Worm (Caenorhabditis elegans) whole organism, L1 larva: Measurements from ENCODE around the gene dsb-1.

Experiments used
- C16A3.4 ChIP-seq: fragments of 150-350 bp; optimal IDR thresholded peaks from 2 replicates; lab custom pipeline; 2014; ENCODE audit warnings: missing biosample characterization, missing genetic modification characterization
- aha-1 ChIP-seq: fragments of 150-350 bp; optimal IDR thresholded peaks from 2 replicates; lab custom pipeline; 2014; ENCODE audit warnings: missing biosample characterization, missing genetic modification characterization
- aly-2 ChIP-seq: fragments of 150-350 bp; optimal IDR thresholded peaks from 2 replicates; lab custom pipeline; 2014; ENCODE audit warnings: missing biosample characterization, missing genetic modification characterization
- ama-1 ChIP-seq: fragments of 150-350 bp; optimal IDR thresholded peaks from 2 replicates; lab custom pipeline; 2014
- ceh-88 ChIP-seq: fragments of 200-800 bp; sonication (Bioruptor generic); IDR thresholded peaks from 2 replicates; pipeline ENCODE4 v1.3.6; 2022; ENCODE audit warnings: missing genetic modification characterization, missing compliant biosample characterization
- ceh-90 ChIP-seq: sonication (generic microtip); optimal IDR thresholded peaks from 2 replicates; lab custom pipeline; 2016; ENCODE audit warnings: missing genetic modification characterization, missing compliant biosample characterization
- dpl-1 ChIP-seq, 3 experiments: fragments of 150-350 bp in 2 of 3; sonication (generic microtip) in 1 of 3; optimal IDR thresholded peaks; 2 replicates each; lab custom pipeline; 2014 to 2017; ENCODE audit warnings: missing biosample characterization in 3 of 3, missing genetic modification characterization in 3 of 3, missing genetic modification reagents in 3 of 3
- dsc-1 ChIP-seq: sonication (generic microtip); optimal IDR thresholded peaks from 2 replicates; lab custom pipeline; 2016; ENCODE audit warnings: mild to moderate bottlenecking, missing genetic modification characterization, missing compliant biosample characterization
- efl-1 ChIP-seq, 4 experiments: fragments of 150-350 bp; optimal IDR thresholded peaks in 3 of 4; peaks in 1 of 4; 1 replicate in 1 of 4; 2 replicates in 3 of 4; lab custom pipeline; 2014; ENCODE audit warnings: missing biosample characterization in 2 of 4, missing genetic modification characterization in 2 of 4, missing genetic modification reagents in 2 of 4
- efl-3 ChIP-seq: fragments of 200-800 bp; sonication (Bioruptor generic); optimal IDR thresholded peaks from 2 replicates; lab custom pipeline; 2018; ENCODE audit warnings: mild to moderate bottlenecking, missing genetic modification characterization, missing compliant biosample characterization
- egl-13 ChIP-seq: sonication (generic microtip); optimal IDR thresholded peaks from 2 replicates; lab custom pipeline; 2016; ENCODE audit warnings: missing genotype, missing genetic modification reagents, missing genetic modification characterization, missing compliant biosample characterization
- egl-27 ChIP-seq, 2 experiments: fragments of 150-350 bp in 1 of 2; sonication (generic microtip); optimal IDR thresholded peaks; 3 replicates each; lab custom pipeline; 2017 to 2018; ENCODE audit warnings: missing biosample characterization in 2 of 2, missing genetic modification characterization in 2 of 2, missing genetic modification reagents in 2 of 2
- elt-2 ChIP-seq: sonication (generic microtip); optimal IDR thresholded peaks from 2 replicates; lab custom pipeline; 2016; ENCODE audit warnings: missing genetic modification characterization, mild to moderate bottlenecking, inconsistent platforms, missing compliant biosample characterization, missing genetic modification reagents
- fkh-4 ChIP-seq: sonication (generic microtip); optimal IDR thresholded peaks from 2 replicates; lab custom pipeline; 2016; ENCODE audit warnings: missing compliant biosample characterization, missing genetic modification characterization, borderline replicate concordance
- fos-1 ChIP-seq: fragments of 150-350 bp; optimal IDR thresholded peaks from 2 replicates; lab custom pipeline; 2014; ENCODE audit warnings: missing biosample characterization, missing genetic modification characterization
- grh-1 ChIP-seq: fragments of 200-800 bp; sonication (Bioruptor generic); IDR thresholded peaks from 2 replicates; pipeline ENCODE4 v1.3.6; 2022; ENCODE audit warnings: missing genetic modification reagents, missing genetic modification characterization, missing compliant biosample characterization
- hlh-17 ChIP-seq: fragments of 200-800 bp; sonication (Bioruptor generic); optimal IDR thresholded peaks from 2 replicates; lab custom pipeline; 2018; ENCODE audit warnings: missing genetic modification characterization, mild to moderate bottlenecking, missing compliant biosample characterization, moderate library complexity, borderline replicate concordance
- hlh-4 ChIP-seq: sonication (generic microtip); optimal IDR thresholded peaks from 2 replicates; lab custom pipeline; 2016; ENCODE audit warnings: mild to moderate bottlenecking, missing genetic modification characterization, missing compliant biosample characterization
- irx-1 ChIP-seq: sonication (generic microtip); optimal IDR thresholded peaks from 2 replicates; lab custom pipeline; 2016; ENCODE audit warnings: missing genetic modification characterization, missing compliant biosample characterization
- isw-1 ChIP-seq: fragments of 200-800 bp; sonication (Bioruptor generic); IDR thresholded peaks from 2 replicates; pipeline ENCODE4 v1.3.6; 2022; ENCODE audit warnings: missing genetic modification characterization, missing compliant biosample characterization
- lin-14 ChIP-seq: fragments of 200-800 bp; sonication (Bioruptor generic); optimal IDR thresholded peaks from 2 replicates; lab custom pipeline; 2018; ENCODE audit warnings: mild to moderate bottlenecking, missing genetic modification characterization, moderate library complexity, missing compliant biosample characterization
- lin-15B ChIP-seq: fragments of 150-350 bp; sonication (generic microtip); optimal IDR thresholded peaks from 3 replicates; lab custom pipeline; 2014; ENCODE audit warnings: missing biosample characterization, missing genetic modification characterization
- lin-35 ChIP-seq, 2 experiments: fragments of 150-350 bp; optimal IDR thresholded peaks; 2 replicates each; lab custom pipeline; 2014; ENCODE audit warnings: missing biosample characterization in 2 of 2, missing genetic modification characterization in 2 of 2, missing genetic modification reagents in 2 of 2
- lin-39 ChIP-seq: fragments of 150-350 bp; optimal IDR thresholded peaks from 2 replicates; lab custom pipeline; 2014; ENCODE audit warnings: missing biosample characterization, missing genetic modification reagents, missing genetic modification characterization
- lsy-2 ChIP-seq, 2 experiments: fragments of 150-350 bp; optimal IDR thresholded peaks; 2 replicates each; lab custom pipeline; 2014; ENCODE audit warnings: missing biosample characterization in 2 of 2, missing genetic modification characterization in 2 of 2
- mab-9 ChIP-seq: fragments of 200-800 bp; sonication (Bioruptor generic); IDR thresholded peaks from 2 replicates; pipeline ENCODE4 v1.3.6; 2022; ENCODE audit warnings: missing genetic modification reagents, missing genetic modification characterization, missing compliant biosample characterization
- mdl-1 ChIP-seq, 2 experiments: fragments of 150-350 bp; optimal IDR thresholded peaks; 2 replicates each; lab custom pipeline; 2014 to 2017; ENCODE audit warnings: missing biosample characterization in 2 of 2, missing genetic modification characterization in 2 of 2, inconsistent platforms in 1 of 2
- nhr-11 ChIP-seq: fragments of 150-350 bp; optimal IDR thresholded peaks from 2 replicates; lab custom pipeline; 2014; ENCODE audit warnings: missing biosample characterization, missing genetic modification characterization
- nhr-12 ChIP-seq: sonication (generic microtip); optimal IDR thresholded peaks from 2 replicates; lab custom pipeline; 2017; ENCODE audit warnings: missing biosample characterization, missing genetic modification characterization
- nhr-19 ChIP-seq: fragments of 200-800 bp; sonication (Bioruptor generic); conservative IDR thresholded peaks from 2 replicates; pipeline ENCODE4 v1.3.6; 2022; ENCODE audit warnings: missing genetic modification characterization, missing compliant biosample characterization
- nhr-237 ChIP-seq: fragments of 150-350 bp; optimal IDR thresholded peaks from 2 replicates; lab custom pipeline; 2014; ENCODE audit warnings: missing biosample characterization, missing genetic modification characterization
- nhr-28 ChIP-seq: fragments of 150-350 bp; optimal IDR thresholded peaks from 2 replicates; lab custom pipeline; 2014; ENCODE audit warnings: missing biosample characterization, missing genetic modification characterization
- nhr-47 ChIP-seq: sonication (generic microtip); optimal IDR thresholded peaks from 2 replicates; lab custom pipeline; 2016; ENCODE audit warnings: mild to moderate bottlenecking, missing genetic modification characterization, moderate library complexity, missing compliant biosample characterization
- nhr-71 ChIP-seq: sonication (generic microtip); optimal IDR thresholded peaks from 2 replicates; lab custom pipeline; 2016; ENCODE audit warnings: mild to moderate bottlenecking, missing genetic modification characterization, moderate library complexity, missing compliant biosample characterization
- nhr-77 ChIP-seq: fragments of 150-350 bp; optimal IDR thresholded peaks from 2 replicates; lab custom pipeline; 2014; ENCODE audit warnings: missing biosample characterization, missing genetic modification characterization
- nhr-84 ChIP-seq: sonication (generic microtip); optimal IDR thresholded peaks from 2 replicates; lab custom pipeline; 2017; ENCODE audit warnings: missing biosample characterization, missing genetic modification characterization
- nhr-85 ChIP-seq: sonication (generic microtip); peaks from one replicate; lab custom pipeline; 2016; ENCODE audit warnings: missing genetic modification characterization, inconsistent platforms, missing compliant biosample characterization
- pag-3 ChIP-seq: sonication (generic microtip); optimal IDR thresholded peaks from 2 replicates; lab custom pipeline; 2017; ENCODE audit warnings: missing genetic modification characterization, mild to moderate bottlenecking, missing compliant biosample characterization, antibody characterized with exemption, borderline replicate concordance; ENCODE audit not compliant: insufficient read depth
- pax-3 ChIP-seq: fragments of 200-800 bp; sonication (Bioruptor generic); optimal IDR thresholded peaks from 2 replicates; lab custom pipeline; 2018; ENCODE audit warnings: mild to moderate bottlenecking, missing genetic modification characterization, moderate library complexity, missing compliant biosample characterization
- pqm-1 ChIP-seq: sonication (generic microtip); optimal IDR thresholded peaks from 3 replicates; lab custom pipeline; 2017; ENCODE audit warnings: missing biosample characterization, missing genetic modification characterization
- sox-4 ChIP-seq: sonication (generic microtip); optimal IDR thresholded peaks from 2 replicates; lab custom pipeline; 2016; ENCODE audit warnings: missing genetic modification characterization, missing compliant biosample characterization
- sptf-1 ChIP-seq: fragments of 150-350 bp; optimal IDR thresholded peaks from 2 replicates; lab custom pipeline; 2014; ENCODE audit warnings: missing biosample characterization, missing genetic modification characterization
- swsn-7 ChIP-seq: sonication (generic microtip); optimal IDR thresholded peaks from 2 replicates; lab custom pipeline; 2016; ENCODE audit warnings: missing genetic modification characterization, missing compliant biosample characterization
- tbx-2 ChIP-seq: sonication (generic microtip); optimal IDR thresholded peaks from 2 replicates; lab custom pipeline; 2016; ENCODE audit warnings: missing genetic modification characterization, missing compliant biosample characterization
- unc-30 ChIP-seq: sonication (generic microtip); optimal IDR thresholded peaks from 2 replicates; lab custom pipeline; 2017; ENCODE audit warnings: missing biosample characterization, missing genetic modification characterization
- unc-86 ChIP-seq: sonication (generic microtip); optimal IDR thresholded peaks from 2 replicates; lab custom pipeline; 2016; ENCODE audit warnings: missing genetic modification characterization, missing compliant biosample characterization
- unc-98 ChIP-seq: fragments of 200-800 bp; sonication (Bioruptor generic); IDR thresholded peaks from 2 replicates; pipeline ENCODE4 v1.3.6; 2022; ENCODE audit warnings: missing genetic modification characterization, missing compliant biosample characterization
- vab-15 ChIP-seq: sonication (generic microtip); optimal IDR thresholded peaks from 2 replicates; lab custom pipeline; 2017; ENCODE audit warnings: missing genotype, mild to moderate bottlenecking, missing genetic modification characterization, missing compliant biosample characterization
- xbp-1 ChIP-seq: sonication (generic microtip); optimal IDR thresholded peaks from 2 replicates; lab custom pipeline; 2016; ENCODE audit warnings: missing genetic modification characterization, missing compliant biosample characterization
- zip-4 ChIP-seq: fragments of 200-800 bp; sonication (Bioruptor generic); optimal IDR thresholded peaks from 2 replicates; lab custom pipeline; 2018; ENCODE audit warnings: mild to moderate bottlenecking, missing genetic modification characterization, moderate library complexity, missing compliant biosample characterization
- ztf-4 ChIP-seq: fragments of 150-350 bp; optimal IDR thresholded peaks from 2 replicates; lab custom pipeline; 2014; ENCODE audit warnings: missing biosample characterization, missing genetic modification characterization

Gene dsb-1

DNA sequence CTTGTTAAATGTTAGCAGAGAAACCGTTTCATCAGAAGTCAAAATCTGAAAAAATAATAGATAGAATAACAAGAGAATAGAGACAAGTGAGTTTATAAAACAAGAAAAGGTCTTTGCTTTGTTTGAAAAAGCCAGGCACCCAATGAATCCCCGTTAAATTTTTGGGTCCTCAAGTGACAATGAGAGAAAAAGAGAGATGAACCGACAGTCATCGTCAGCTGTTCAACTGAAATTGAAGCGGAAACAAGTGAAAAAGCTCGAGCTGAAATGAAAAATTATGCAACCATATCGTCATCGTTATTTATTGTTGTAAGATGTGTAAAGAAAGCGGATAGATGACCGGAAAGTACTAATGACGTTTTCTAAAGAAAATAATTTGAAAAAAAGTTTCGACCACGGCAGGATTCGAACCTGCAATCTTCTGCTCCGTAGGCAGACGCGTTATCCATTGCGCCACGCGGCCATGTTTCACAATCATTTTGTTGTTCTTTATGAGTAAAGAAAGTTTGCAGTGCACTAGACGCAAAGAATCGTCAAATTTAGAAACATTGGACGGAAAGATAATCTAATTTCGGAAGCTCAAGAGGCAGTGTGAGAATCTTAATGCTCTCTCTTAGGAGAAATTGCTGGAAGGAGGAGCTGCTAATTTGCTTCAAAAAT is 8.9 kb downstream of the dsb-1 start, which contains the start of gene F08G5.3 (continued):
- TF ChIP-seq elt-2 (tag; lab: Kevin White, UChicago) (peak; percentile 30), ceh-88 (GFP tag; lab: Robert Waterston, UW) (no peak), nhr-84 (no peak), mdl-1 (tag; optimal IDR thresholded peaks at IDR 0.05; lab: Kevin White, UChicago) (peak in 1 of 2 experiments; percentile 40), egl-27 (tag; optimal IDR thresholded peaks at IDR 0.05; lab: Kevin White, UChicago) (no peak), unc-30 (no peak), lin-39 (tag; lab: Kevin White, UChicago) (no peak), xbp-1 (tag; lab: Kevin White, UChicago) (peak; percentile 24), lin-14 (GFP tag; lab: Kevin White, UChicago) (peak; percentile 62), vab-15 (tag; lab: Kevin White, UChicago) (no peak), tbx-2 (tag; lab: Kevin White, UChicago) (peak; percentile 29), C16A3.4 (peak; percentile 41), sox-4 (tag; lab: Kevin White, UChicago) (no peak), irx-1 (tag; lab: Kevin White, UChicago) (no peak), ceh-90 (no peak), unc-86 (tag; lab: Kevin White, UChicago) (no peak), swsn-7 (tag; lab: Kevin White, UChicago) (peak; percentile 34), ztf-4 (tag; lab: Kevin White, UChicago) (no peak), unc-98 (GFP tag; lab: Robert Waterston, UW) (0 out of 2 replicates have a peak, but pooled peaks have one; percentile 7), lin-35 (GFP tag; optimal IDR thresholded peaks at IDR 0.05; lab: Kevin White, UChicago) (peak; percentile 25 to 69), nhr-71 (tag; lab: Kevin White, UChicago) (peak; percentile 65), grh-1 (no peak), lsy-2 (tag; optimal IDR thresholded peaks at IDR 0.05; lab: Kevin White, UChicago) (peak; percentile 30 to 62), mab-9 (GFP tag; lab: Robert Waterston, UW) (no peak), nhr-237 (tag; lab: Kevin White, UChicago) (no peak), nhr-47 (tag; lab: Kevin White, UChicago) (peak; percentile 49), ama-1 (lab: Kevin White, UChicago) (no peak), efl-1 (optimal IDR thresholded peaks at IDR 0.05; lab: Kevin White, UChicago) (peak in 1 of 2 experiments; percentile 43), efl-1 (GFP tag; optimal IDR thresholded peaks at IDR 0.05 in 1 of 2; lab: Kevin White, UChicago) (peak; percentile 17 to 92), nhr-77 (tag; lab: Kevin White, UChicago) (peak; percentile 28), egl-13 (no peak), dsc-1 (tag; lab: Kevin White, UChicago) (peak; percentile 56), aha-1 (tag; lab: Kevin White, UChicago) (no peak), sptf-1 (tag; lab: Kevin White, UChicago) (no peak), isw-1 (GFP tag; lab: Robert Waterston, UW) (no peak), pqm-1 (tag; lab: Kevin White, UChicago) (no peak), nhr-19 (GFP tag; lab: Robert Waterston, UW) (peak; percentile 22; the same call in 1 of the 2 replicates), hlh-4 (tag; lab: Kevin White, UChicago) (no peak), lin-15B (tag; lab: Kevin White, UChicago) (no peak), fkh-4 (tag; lab: Kevin White, UChicago) (no peak), hlh-17 (GFP tag; lab: Kevin White, UChicago) (no peak), efl-3 (GFP tag; lab: Kevin White, UChicago) (no peak), pag-3 (tag; lab: Kevin White, UChicago) (no peak), aly-2 (tag; lab: Kevin White, UChicago) (no peak), zip-4 (GFP tag; lab: Kevin White, UChicago) (peak; percentile 18), dpl-1 (GFP tag; optimal IDR thresholded peaks at IDR 0.05; lab: Kevin White, UChicago) (peak in 2 of 3 experiments; percentile 16 to 27), fos-1 (tag; lab: Kevin White, UChicago) (no peak), nhr-28 (tag; lab: Kevin White, UChicago) (no peak), pax-3 (tag; lab: Kevin White, UChicago) (no peak), nhr-11 (tag; lab: Kevin White, UChicago) (no peak), nhr-85 (peak; percentile 72), nhr-12 (no peak)
